Worm (Caenorhabditis elegans): ENCODE results near the gene F36G3.2.

F36G3.2 gene

ce11 chrX:9805426-9805825 lies 11.4 kb upstream of the F36G3.2 start:
- peak; percentile 87 for TF ChIP-seq unc-42 (tag; optimal IDR thresholded peaks at IDR 0.05)
- TF ChIP-seq lin-11 (tag; optimal IDR thresholded peaks at IDR 0.05) = no peak

ce11 chrX:9804735-9805134 lies 10.7 kb upstream of the F36G3.2 start:
- TF ChIP-seq T23F11.4 (GFP tag; optimal IDR thresholded peaks at IDR 0.05) (no peak), fax-1 (tag; optimal IDR thresholded peaks at IDR 0.05) (no peak), ceh-45 (GFP tag; IDR thresholded peaks at IDR 0.05) (no peak), ama-1 (optimal IDR thresholded peaks at IDR 0.05) (no peak), ceh-31 (tag; optimal IDR thresholded peaks at IDR 0.05) (peak; percentile 62), mec-3 (tag; optimal IDR thresholded peaks at IDR 0.05; ENCODE audit: borderline replicate concordance) (no peak), pag-3 (tag; optimal IDR thresholded peaks at IDR 0.05; ENCODE audit: borderline replicate concordance) (no peak), dve-1 (tag; optimal IDR thresholded peaks at IDR 0.05) (no peak)

- TF ChIP-seq ama-1 (optimal IDR thresholded peaks at IDR 0.05) (no peak), ztf-16 (tag; optimal IDR thresholded peaks at IDR 0.05) (no peak), unc-42 (tag; optimal IDR thresholded peaks at IDR 0.05) (peak; percentile 97)
These were observed 9.5 kb upstream of the F36G3.2 start for ce11 chrX:9803603-9804002.

ce11 chrX:9798530-9798929 lies 4.5 kb upstream of the F36G3.2 start, which contains the start of gene F36G3.3:
Gene F36G3.3, plus strand, starts transcription at chrX:9798835.
- no peak for TF ChIP-seq F13H6.1 (tag; optimal IDR thresholded peaks at IDR 0.05)
- peak; percentile 35 for TF ChIP-seq unc-42 (tag; optimal IDR thresholded peaks at IDR 0.05)

- no peak for TF ChIP-seq syd-9 (tag; optimal IDR thresholded peaks at IDR 0.05)
- no peak for TF ChIP-seq C38D4.7 (GFP tag; optimal IDR thresholded peaks at IDR 0.05)
- TF ChIP-seq fkh-10 (GFP tag; optimal IDR thresholded peaks at IDR 0.05) = no peak
- no peak for TF ChIP-seq mec-3 (tag; optimal IDR thresholded peaks at IDR 0.05; ENCODE audit: borderline replicate concordance)
- TF ChIP-seq elt-4 (tag; optimal IDR thresholded peaks at IDR 0.05) = no peak
- TF ChIP-seq nhr-232 (tag; optimal IDR thresholded peaks at IDR 0.05) = no peak
- no peak for TF ChIP-seq ets-4 (tag; optimal IDR thresholded peaks at IDR 0.05)
- no peak for TF ChIP-seq dve-1 (tag; optimal IDR thresholded peaks at IDR 0.05)
- TF ChIP-seq lim-6 (tag; optimal IDR thresholded peaks at IDR 0.05) = no peak
- TF ChIP-seq hlh-8 (tag; optimal IDR thresholded peaks at IDR 0.05) = no peak
- no peak for TF ChIP-seq pqm-1 (tag; optimal IDR thresholded peaks at IDR 0.05)
- TF ChIP-seq ceh-2 (tag; optimal IDR thresholded peaks at IDR 0.05) = no peak
- TF ChIP-seq F13H6.1 (tag; optimal IDR thresholded peaks at IDR 0.05) = no peak
- no peak for TF ChIP-seq unc-55 (GFP tag; optimal IDR thresholded peaks at IDR 0.05)
- no peak for TF ChIP-seq zip-5 (tag; optimal IDR thresholded peaks at IDR 0.05)
- no peak for TF ChIP-seq madf-2 (tag; optimal IDR thresholded peaks at IDR 0.05)
- no peak for TF ChIP-seq ceh-22 (tag; optimal IDR thresholded peaks at IDR 0.05)
- TF ChIP-seq nfya-1 (tag; optimal IDR thresholded peaks at IDR 0.05) = no peak
- TF ChIP-seq hlh-6 (tag; optimal IDR thresholded peaks at IDR 0.05) = no peak
- no peak for TF ChIP-seq eyg-1 (tag; optimal IDR thresholded peaks at IDR 0.05)
These were observed 2.0 kb upstream of the F36G3.2 start for ce11 chrX:9796063-9796462.

ce11 chrX:9795579-9795978 lies 1.5 kb upstream of the F36G3.2 start:
- no peak for TF ChIP-seq fkh-10 (GFP tag; optimal IDR thresholded peaks at IDR 0.05)
- TF ChIP-seq elt-2 (tag; optimal IDR thresholded peaks at IDR 0.05) = peak; percentile 52

- TF ChIP-seq fkh-6 (tag; optimal IDR thresholded peaks at IDR 0.05) (no peak), ceh-22 (tag; optimal IDR thresholded peaks at IDR 0.05) (no peak)
These were observed 5.0 kb downstream of the F36G3.2 start, which contains the start of gene F36G3.1 for ce11 chrX:9789110-9789509. Gene F36G3.1, minus strand, starts transcription at chrX:9789210.

Data from whole organism, late embryonic.